Worm (Caenorhabditis elegans): ENCODE data around the gene smc-4.

smc-4 gene

ce11 chrIII:4594762-4595523, 7.6 kb downstream of the smc-4 start:
- TF ChIP-seq dve-1 (tag; optimal IDR thresholded peaks at IDR 0.05) = no peak
- TF ChIP-seq T23F11.4 (GFP tag; optimal IDR thresholded peaks at IDR 0.05) = no peak
- TF ChIP-seq odd-2 (tag; optimal IDR thresholded peaks at IDR 0.05) = no peak
- no peak for TF ChIP-seq fkh-6 (tag; optimal IDR thresholded peaks at IDR 0.05)
- no peak for TF ChIP-seq elt-2 (tag; optimal IDR thresholded peaks at IDR 0.05)
- no peak for TF ChIP-seq syd-9 (tag; optimal IDR thresholded peaks at IDR 0.05)
- no peak for TF ChIP-seq hlh-15 (tag; optimal IDR thresholded peaks at IDR 0.05)
- TF ChIP-seq unc-55 (GFP tag; optimal IDR thresholded peaks at IDR 0.05) = no peak
- TF ChIP-seq K09A11.1 (tag; optimal IDR thresholded peaks at IDR 0.05; ENCODE audit: insufficient read depth) = no peak
- TF ChIP-seq unc-3 (GFP tag; conservative IDR thresholded peaks at IDR 0.05) = no peak
- TF ChIP-seq unc-3 (tag; optimal IDR thresholded peaks at IDR 0.05) = no peak
- TF ChIP-seq ref-2 (tag; optimal IDR thresholded peaks at IDR 0.05) = no peak
- TF ChIP-seq ceh-48 (tag; optimal IDR thresholded peaks at IDR 0.05) = no peak
- TF ChIP-seq ceh-18 (tag; optimal IDR thresholded peaks at IDR 0.05) = no peak
- no peak for TF ChIP-seq ceh-22 (tag; optimal IDR thresholded peaks at IDR 0.05)
- TF ChIP-seq pha-4 (tag; optimal IDR thresholded peaks at IDR 0.05) = no peak
- no peak for TF ChIP-seq ahr-1 (tag; optimal IDR thresholded peaks at IDR 0.05)
- no peak for TF ChIP-seq eyg-1 (tag; optimal IDR thresholded peaks at IDR 0.05)
- TF ChIP-seq pros-1 (tag; optimal IDR thresholded peaks at IDR 0.05) = no peak

- TF ChIP-seq C08G9.2 (tag; optimal IDR thresholded peaks at IDR 0.05) (no peak), pha-2 (tag; optimal IDR thresholded peaks at IDR 0.05) (no peak), ceh-48 (tag; optimal IDR thresholded peaks at IDR 0.05) (no peak), elt-4 (tag; optimal IDR thresholded peaks at IDR 0.05) (no peak), unc-3 (GFP tag; conservative IDR thresholded peaks at IDR 0.05) (no peak), unc-3 (tag; optimal IDR thresholded peaks at IDR 0.05) (no peak), rnt-1 (tag; optimal IDR thresholded peaks at IDR 0.05) (no peak), che-1 (tag; optimal IDR thresholded peaks at IDR 0.05) (no peak), fkh-6 (tag; optimal IDR thresholded peaks at IDR 0.05) (no peak), ets-4 (tag; optimal IDR thresholded peaks at IDR 0.05) (no peak), pros-1 (tag; optimal IDR thresholded peaks at IDR 0.05) (no peak), K09A11.1 (tag; optimal IDR thresholded peaks at IDR 0.05; ENCODE audit: insufficient read depth) (no peak), unc-86 (tag; optimal IDR thresholded peaks at IDR 0.05) (no peak)
Measured at ce11 chrIII:4595771-4596227, 8.5 kb downstream of the smc-4 start, which contains the start of gene asb-1. TSS of gene asb-1 (minus strand) at chrIII:4595821.

- TF ChIP-seq ceh-34 (tag; optimal IDR thresholded peaks at IDR 0.05) = no peak
- peak; percentile 70 for TF ChIP-seq elt-2 (tag; optimal IDR thresholded peaks at IDR 0.05)
- TF ChIP-seq lin-11 (tag; optimal IDR thresholded peaks at IDR 0.05) = no peak
- TF ChIP-seq odd-2 (tag; optimal IDR thresholded peaks at IDR 0.05) = no peak
- TF ChIP-seq unc-55 (GFP tag; optimal IDR thresholded peaks at IDR 0.05) = peak; percentile 25
Measured at ce11 chrIII:4600139-4600762, 12.9 kb downstream of the smc-4 start, which contains the start of gene mab-21. TSS of gene mab-21 (plus strand) at chrIII:4600753.

ce11 chrIII:4601286-4601685, 14.0 kb downstream of the smc-4 start:
- TF ChIP-seq ceh-30 (tag; optimal IDR thresholded peaks at IDR 0.05) (no peak), hlh-15 (tag; optimal IDR thresholded peaks at IDR 0.05) (no peak), pqm-1 (tag; optimal IDR thresholded peaks at IDR 0.05) (no peak), ets-4 (tag; optimal IDR thresholded peaks at IDR 0.05) (no peak), hlh-13 (GFP tag; optimal IDR thresholded peaks at IDR 0.05) (no peak), rnt-1 (tag; optimal IDR thresholded peaks at IDR 0.05) (no peak), elt-2 (tag; optimal IDR thresholded peaks at IDR 0.05) (no peak), syd-9 (tag; optimal IDR thresholded peaks at IDR 0.05) (no peak), fkh-6 (tag; optimal IDR thresholded peaks at IDR 0.05) (no peak), eyg-1 (tag; optimal IDR thresholded peaks at IDR 0.05) (no peak), sox-2 (GFP tag; IDR thresholded peaks at IDR 0.05) (no peak), ama-1 (optimal IDR thresholded peaks at IDR 0.05) (no peak), pha-4 (tag; optimal IDR thresholded peaks at IDR 0.05) (no peak), hlh-6 (tag; optimal IDR thresholded peaks at IDR 0.05) (no peak), fkh-10 (GFP tag; optimal IDR thresholded peaks at IDR 0.05) (no peak), T23F11.4 (GFP tag; optimal IDR thresholded peaks at IDR 0.05) (no peak)
